Fruit fly (Drosophila melanogaster) whole organism, wandering third instar larva: ENCODE measurements around the gene CG9109.
A peak's percentile ranks its signal among the peaks of the same experiment; 100 is the strongest.

Source experiments
- Abd-B ChIP-seq: fragments of >200 bp; optimal IDR thresholded peaks from 2 replicates; lab custom pipeline; 2017; ENCODE audit warnings: missing biosample characterization, missing genetic modification characterization
- CG32264 ChIP-seq: fragments of 200-800 bp; sonication (Bioruptor generic); optimal IDR thresholded peaks from 2 replicates; lab custom pipeline; 2016; ENCODE audit warnings: missing biosample characterization, missing genetic modification characterization
- CG9705 ChIP-seq: fragments of 200-800 bp; sonication (Bioruptor generic); optimal IDR thresholded peaks from 2 replicates; lab custom pipeline; 2018; ENCODE audit warnings: missing biosample characterization, mild to moderate bottlenecking, missing genetic modification characterization
- CrebA ChIP-seq: fragments of 200-800 bp; sonication (Bioruptor generic); optimal IDR thresholded peaks from 2 replicates; lab custom pipeline; 2016; ENCODE audit warnings: missing biosample characterization, mild to moderate bottlenecking, missing genetic modification characterization, borderline replicate concordance
- Dfd ChIP-seq: fragments of >200 bp; optimal IDR thresholded peaks from 2 replicates; lab custom pipeline; 2017; ENCODE audit warnings: missing biosample characterization, missing genetic modification characterization
- Dif ChIP-seq: fragments of 200-275, 200-300 bp; sonication (Bioruptor generic); optimal IDR thresholded peaks from 2 replicates; lab custom pipeline; 2018; ENCODE audit warnings: missing biosample characterization, missing genetic modification characterization; ENCODE audit not compliant: partially characterized antibody
- GATAd ChIP-seq: sonication (Bioruptor generic); optimal IDR thresholded peaks from 2 replicates; lab custom pipeline; 2016; ENCODE audit warnings: missing biosample characterization, missing genetic modification characterization
- HLH106 ChIP-seq: fragments of 200-800 bp; optimal IDR thresholded peaks from 3 replicates; lab custom pipeline; 2019; ENCODE audit warnings: missing biosample characterization, mild to moderate bottlenecking, missing genetic modification characterization, moderate library complexity
- Hnf4 ChIP-seq: fragments of 200-800 bp; sonication (Bioruptor generic); optimal IDR thresholded peaks from 2 replicates; lab custom pipeline; 2016; ENCODE audit warnings: missing biosample characterization, mild to moderate bottlenecking, missing genetic modification characterization
- Hr78 ChIP-seq: fragments of >200 bp; optimal IDR thresholded peaks from 2 replicates; lab custom pipeline; 2017; ENCODE audit warnings: missing biosample characterization, missing genetic modification characterization
- Hr83 ChIP-seq: fragments of 200-300 bp; sonication (Bioruptor generic); optimal IDR thresholded peaks from 2 replicates; lab custom pipeline; 2016; ENCODE audit warnings: missing biosample characterization, mild to moderate bottlenecking, missing genetic modification characterization, moderate library complexity; ENCODE audit not compliant: poor library complexity, severe bottlenecking
- Jra ChIP-seq: sonication (Bioruptor generic); optimal IDR thresholded peaks from 2 replicates; lab custom pipeline; 2016; ENCODE audit warnings: missing biosample characterization, missing genetic modification characterization
- Mio ChIP-seq: sonication (Bioruptor generic); optimal IDR thresholded peaks from 2 replicates; lab custom pipeline; 2016; ENCODE audit warnings: missing biosample characterization, missing genetic modification characterization
- Myc ChIP-seq: fragments of >200 bp; optimal IDR thresholded peaks from 2 replicates; lab custom pipeline; 2017
- N ChIP-seq: fragments of >200 bp; optimal IDR thresholded peaks from 2 replicates; lab custom pipeline; 2018; ENCODE audit warnings: missing biosample characterization, missing external identifiers, missing genetic modification characterization
- OdsH ChIP-seq: fragments of 200-800 bp; sonication (Bioruptor generic); optimal IDR thresholded peaks from 2 replicates; lab custom pipeline; 2016; ENCODE audit warnings: missing biosample characterization, mild to moderate bottlenecking, missing genetic modification characterization
- Rel ChIP-seq, 2 experiments: fragments of 200-800 bp; sonication (Bioruptor generic) in 1 of 2; optimal IDR thresholded peaks; 2 replicates in 1 of 2; 3 replicates in 1 of 2; lab custom pipeline; 2016 to 2019; ENCODE audit warnings: mild to moderate bottlenecking in 2 of 2, missing biosample characterization in 2 of 2, missing genetic modification characterization in 2 of 2, moderate library complexity in 1 of 2
- Sp1 ChIP-seq: fragments of 200-800 bp; sonication (Bioruptor generic); optimal IDR thresholded peaks from 3 replicates; lab custom pipeline; 2019; ENCODE audit warnings: missing biosample characterization, mild to moderate bottlenecking, missing genetic modification characterization, moderate library complexity
- Vsx2 ChIP-seq: fragments of 200-300, 225-300 bp; sonication (Bioruptor generic); optimal IDR thresholded peaks from 2 replicates; lab custom pipeline; 2018; ENCODE audit warnings: missing biosample characterization, missing genetic modification characterization; ENCODE audit not compliant: partially characterized antibody
- br ChIP-seq: fragments of 200-800 bp; sonication (Bioruptor generic); optimal IDR thresholded peaks from 2 replicates; lab custom pipeline; 2016; ENCODE audit warnings: missing biosample characterization, missing genetic modification characterization
- brk ChIP-seq: fragments of 200-800 bp; sonication (Bioruptor generic); optimal IDR thresholded peaks from 2 replicates; lab custom pipeline; 2016; ENCODE audit warnings: missing biosample characterization, mild to moderate bottlenecking, missing genetic modification characterization
- dl ChIP-seq, 2 experiments: fragments of 175-275, 200-275 bp in 1 of 2; fragments of 200-275 bp in 1 of 2; sonication (Bioruptor generic); optimal IDR thresholded peaks; lab custom pipeline; 2018; ENCODE audit warnings: mild to moderate bottlenecking in 2 of 2, missing biosample characterization in 2 of 2, missing genetic modification characterization in 2 of 2, moderate library complexity in 2 of 2; ENCODE audit not compliant: partially characterized antibody in 2 of 2, insufficient read depth in 1 of 2
- dmrt93B ChIP-seq: fragments of 200-800 bp; sonication (Bioruptor generic); optimal IDR thresholded peaks from 2 replicates; lab custom pipeline; 2018; ENCODE audit warnings: missing biosample characterization, mild to moderate bottlenecking, missing genetic modification characterization
- dsf ChIP-seq: sonication (Bioruptor generic); optimal IDR thresholded peaks from 2 replicates; lab custom pipeline; 2016; ENCODE audit warnings: missing biosample characterization, missing genetic modification characterization, borderline replicate concordance
- ey ChIP-seq: fragments of 200-800 bp; sonication (Bioruptor generic); optimal IDR thresholded peaks from 2 replicates; lab custom pipeline; 2016; ENCODE audit warnings: missing biosample characterization, missing genetic modification characterization
- foxo ChIP-seq, 2 experiments: fragments of 200-800 bp; sonication (Bioruptor generic); optimal IDR thresholded peaks; 2 replicates in 1 of 2; 3 replicates in 1 of 2; lab custom pipeline; 2016 to 2017; ENCODE audit warnings: missing biosample characterization in 2 of 2, missing genetic modification characterization in 2 of 2
- fru ChIP-seq: fragments of 200-800 bp; sonication (Bioruptor generic); optimal IDR thresholded peaks from 3 replicates; lab custom pipeline; 2016; ENCODE audit warnings: missing biosample characterization, mild to moderate bottlenecking, missing genetic modification characterization
- h ChIP-seq: fragments of 200-800 bp; sonication (Bioruptor generic); optimal IDR thresholded peaks from 3 replicates; lab custom pipeline; 2016; ENCODE audit warnings: missing biosample characterization, mild to moderate bottlenecking, missing genetic modification characterization
- jim ChIP-seq: fragments of 175-275, 200-325 bp; sonication (Bioruptor generic); optimal IDR thresholded peaks from 2 replicates; lab custom pipeline; 2016; ENCODE audit warnings: missing biosample characterization, mild to moderate bottlenecking, missing genetic modification characterization
- lola ChIP-seq: fragments of >200 bp; optimal IDR thresholded peaks from 2 replicates; lab custom pipeline; 2017; ENCODE audit warnings: missing biosample characterization, missing genetic modification characterization
- pan ChIP-seq: fragments of >200 bp; optimal IDR thresholded peaks from 2 replicates; lab custom pipeline; 2017
- psq ChIP-seq: fragments of 200-800 bp; sonication (Bioruptor generic); optimal IDR thresholded peaks from 3 replicates; lab custom pipeline; 2017; ENCODE audit warnings: missing biosample characterization, mild to moderate bottlenecking, missing genetic modification characterization, moderate library complexity
- rgr ChIP-seq: fragments of 200-800 bp; sonication (Bioruptor generic); optimal IDR thresholded peaks from 3 replicates; lab custom pipeline; 2016; ENCODE audit warnings: missing biosample characterization, mild to moderate bottlenecking, missing genetic modification characterization
- sage ChIP-seq: fragments of 200-800 bp; sonication (Bioruptor generic); optimal IDR thresholded peaks from 2 replicates; lab custom pipeline; 2016; ENCODE audit warnings: missing biosample characterization, mild to moderate bottlenecking, missing genetic modification characterization
- sv ChIP-seq: fragments of 200-800 bp; sonication (Bioruptor generic); optimal IDR thresholded peaks from 3 replicates; lab custom pipeline; 2016; ENCODE audit warnings: missing biosample characterization, missing genetic modification characterization
- tai ChIP-seq: sonication (Bioruptor generic); optimal IDR thresholded peaks from 2 replicates; lab custom pipeline; 2016; ENCODE audit warnings: missing biosample characterization, missing genetic modification characterization
- usp ChIP-seq: fragments of >200 bp; optimal IDR thresholded peaks from 2 replicates; lab custom pipeline; 2017; ENCODE audit warnings: missing biosample characterization, missing genetic modification characterization
- woc ChIP-seq: sonication (Bioruptor generic); optimal IDR thresholded peaks from 2 replicates; lab custom pipeline; 2016; ENCODE audit warnings: missing biosample characterization, mild to moderate bottlenecking, missing genetic modification characterization

Gene CG9109

dm6 chr2L:5990447-5990846, 43.8 kb downstream of the CG9109 start:
- no peak for TF ChIP-seq h (GFP tag; lab: Kevin White, UChicago)
- TF ChIP-seq Mio (GFP tag; lab: Kevin White, UChicago) = no peak
- TF ChIP-seq usp (GFP tag; lab: Kevin White, UChicago) = no peak

- TF ChIP-seq Rel (GFP tag; optimal IDR thresholded peaks at IDR 0.05; lab: Kevin White, UChicago) = no peak
- peak; percentile 93 for TF ChIP-seq Rel (tag; optimal IDR thresholded peaks at IDR 0.05; lab: Kevin White, UChicago)
- TF ChIP-seq CrebA = no peak
- peak; percentile 39 for TF ChIP-seq h (GFP tag; lab: Kevin White, UChicago)
Observed at dm6 chr2L:5988115-5989092, 45.8 kb downstream of the CG9109 start.

- TF ChIP-seq OdsH (GFP tag; lab: Kevin White, UChicago) (peak; percentile 11), Rel (GFP tag; optimal IDR thresholded peaks at IDR 0.05; lab: Kevin White, UChicago) (no peak), Rel (tag; optimal IDR thresholded peaks at IDR 0.05; lab: Kevin White, UChicago) (peak; percentile 43), lola (GFP tag; lab: Kevin White, UChicago) (no peak), CrebA (no peak), h (GFP tag; lab: Kevin White, UChicago) (peak; percentile 3), sv (GFP tag; lab: Kevin White, UChicago) (no peak)
Observed at dm6 chr2L:5986940-5987339, 47.3 kb downstream of the CG9109 start.

- no peak for TF ChIP-seq jim (GFP tag; lab: Kevin White, UChicago)
- TF ChIP-seq N (GFP tag; lab: Kevin White, UChicago) = peak; percentile 98
- TF ChIP-seq lola (GFP tag; lab: Kevin White, UChicago) = no peak
- peak; percentile 53 for TF ChIP-seq br (GFP tag; lab: Kevin White, UChicago)
- TF ChIP-seq h (GFP tag; lab: Kevin White, UChicago) = peak; percentile 64
- no peak for TF ChIP-seq tai (GFP tag; lab: Kevin White, UChicago)
- TF ChIP-seq CrebA = no peak
- TF ChIP-seq woc (GFP tag; lab: Kevin White, UChicago) = peak; percentile 39
- TF ChIP-seq Abd-B (GFP tag; lab: Kevin White, UChicago) = no peak
- no peak for TF ChIP-seq dmrt93B (GFP tag; lab: Kevin White, UChicago)
- TF ChIP-seq HLH106 (tag; lab: Kevin White, UChicago) = peak; percentile 60
- peak; percentile 30 for TF ChIP-seq ey
- TF ChIP-seq GATAd (GFP tag; lab: Kevin White, UChicago) = no peak
- TF ChIP-seq usp (GFP tag; lab: Kevin White, UChicago) = no peak
- peak; percentile 42 for TF ChIP-seq sv (GFP tag; lab: Kevin White, UChicago)
- TF ChIP-seq Rel (GFP tag; optimal IDR thresholded peaks at IDR 0.05; lab: Kevin White, UChicago) = no peak
- peak; percentile 46 for TF ChIP-seq Rel (tag; optimal IDR thresholded peaks at IDR 0.05; lab: Kevin White, UChicago)
- no peak for TF ChIP-seq sage
- peak; percentile 51 for TF ChIP-seq OdsH (GFP tag; lab: Kevin White, UChicago)
- no peak for TF ChIP-seq Jra (GFP tag; lab: Kevin White, UChicago)
- TF ChIP-seq Hnf4 (GFP tag; lab: Kevin White, UChicago) = no peak
- TF ChIP-seq Dfd (GFP tag; lab: Kevin White, UChicago) = no peak
- TF ChIP-seq dsf (GFP tag; lab: Kevin White, UChicago) = no peak
- TF ChIP-seq dl (GFP tag; optimal IDR thresholded peaks at IDR 0.05; lab: Kevin White, UChicago; ENCODE audit: insufficient read depth in 1 of 2, partially characterized antibody in 2 of 2) = no peak
- peak; percentile 30 for TF ChIP-seq psq (GFP tag; lab: Kevin White, UChicago)
- no peak for TF ChIP-seq pan (lab: Kevin White, UChicago)
- TF ChIP-seq Hr83 (GFP tag; lab: Kevin White, UChicago) = peak; percentile 87
- peak; percentile 8 for TF ChIP-seq Sp1 (GFP tag; lab: Kevin White, UChicago)
- TF ChIP-seq Hr78 (GFP tag; lab: Kevin White, UChicago) = peak; percentile 66
- TF ChIP-seq foxo (GFP tag; optimal IDR thresholded peaks at IDR 0.05; lab: Kevin White, UChicago) = peak in 1 of 2 experiments; percentile 52
- no peak for TF ChIP-seq Vsx2
- TF ChIP-seq Myc (lab: Kevin White, UChicago) = no peak
- no peak for TF ChIP-seq brk (GFP tag; lab: Kevin White, UChicago)
- peak; percentile 10 for TF ChIP-seq CG9705 (GFP tag; lab: Kevin White, UChicago)
- TF ChIP-seq fru (GFP tag; lab: Kevin White, UChicago) = peak; percentile 47
- TF ChIP-seq rgr (GFP tag; lab: Kevin White, UChicago) = peak; percentile 54
- no peak for TF ChIP-seq Mio (GFP tag; lab: Kevin White, UChicago)
- no peak for TF ChIP-seq CG32264 (GFP tag; lab: Kevin White, UChicago)
- TF ChIP-seq Dif (GFP tag; lab: Kevin White, UChicago) = peak; percentile 61
Observed at dm6 chr2L:5986094-5986493, 48.1 kb downstream of the CG9109 start, which contains the start of gene ifc. Gene ifc (plus strand): TSS chr2L:5986348.
